Worm (Caenorhabditis elegans) whole organism, L4 larva: ENCODE results near the gene xol-1.

Source experiments
- D1046.2 ChIP-seq: fragments of 200-800 bp; sonication (Bioruptor generic); IDR thresholded peaks from 2 replicates; pipeline ENCODE4 v1.3.6; 2022; ENCODE audit warnings: missing genetic modification characterization, missing compliant biosample characterization
- F37D6.2 ChIP-seq: sonication (generic microtip); optimal IDR thresholded peaks from 2 replicates; lab custom pipeline; 2016; ENCODE audit warnings: mild to moderate bottlenecking, missing genetic modification characterization, missing compliant biosample characterization
- F49E8.2 ChIP-seq: sonication (generic microtip); optimal IDR thresholded peaks from 2 replicates; lab custom pipeline; 2016; ENCODE audit warnings: missing compliant biosample characterization, mild to moderate bottlenecking, missing genetic modification characterization, borderline replicate concordance
- R02D3.7 ChIP-seq: fragments of 150-350 bp; sonication (generic microtip); optimal IDR thresholded peaks from 3 replicates; lab custom pipeline; 2014; ENCODE audit warnings: missing biosample characterization, missing genetic modification characterization
- T20F7.1 ChIP-seq: fragments of 200-800 bp; sonication (Bioruptor generic); optimal IDR thresholded peaks from 2 replicates; lab custom pipeline; 2018; ENCODE audit warnings: mild to moderate bottlenecking, missing genetic modification characterization, missing compliant biosample characterization
- Y105C5A.15 ChIP-seq: fragments of 200-800 bp; sonication (Bioruptor generic); IDR thresholded peaks from 2 replicates; pipeline ENCODE4 v1.3.6; 2022; ENCODE audit warnings: missing genetic modification characterization, missing compliant biosample characterization
- Y75B8A.6 ChIP-seq: fragments of 200-800 bp; sonication (Bioruptor generic); IDR thresholded peaks from 2 replicates; pipeline ENCODE4 v1.3.6; 2022; ENCODE audit warnings: missing genetic modification reagents, missing genetic modification characterization, missing compliant biosample characterization
- ZK546.5 ChIP-seq, 2 experiments: sonication (generic microtip); optimal IDR thresholded peaks; 2 replicates each; lab custom pipeline; 2017; ENCODE audit warnings: missing biosample characterization in 2 of 2, missing genetic modification characterization in 2 of 2
- aha-1 ChIP-seq: fragments of 150-350 bp; peaks from one replicate; lab custom pipeline; 2014; ENCODE audit warnings: missing biosample characterization, missing genetic modification characterization
- ceh-28 ChIP-seq: fragments of 150-350 bp; optimal IDR thresholded peaks from 2 replicates; lab custom pipeline; 2014; ENCODE audit warnings: missing biosample characterization, missing genetic modification reagents, missing genetic modification characterization
- daf-12 ChIP-seq: fragments of 150-350 bp; optimal IDR thresholded peaks from 2 replicates; lab custom pipeline; 2014; ENCODE audit warnings: missing biosample characterization, missing genetic modification reagents, missing genetic modification characterization
- daf-16 ChIP-seq, 3 experiments: sonication (generic microtip); optimal IDR thresholded peaks; 2 replicates each; lab custom pipeline; 2016 to 2017; ENCODE audit warnings: missing genetic modification characterization in 3 of 3, missing genetic modification reagents in 3 of 3, mild to moderate bottlenecking in 2 of 3, missing compliant biosample characterization in 2 of 3, missing biosample characterization in 1 of 3, moderate library complexity in 1 of 3
- dmd-6 ChIP-seq: fragments of 200-800 bp; sonication (Bioruptor generic); IDR thresholded peaks from 2 replicates; pipeline ENCODE4 v1.3.6; 2022; ENCODE audit warnings: missing genetic modification reagents, missing genetic modification characterization, missing compliant biosample characterization
- dmd-9 ChIP-seq: fragments of 200-800 bp; sonication (Bioruptor generic); IDR thresholded peaks from 2 replicates; pipeline ENCODE4 v1.3.6; 2022; ENCODE audit warnings: missing genetic modification reagents, missing genetic modification characterization, missing compliant biosample characterization
- dpl-1 ChIP-seq: fragments of 150-350 bp; optimal IDR thresholded peaks from 2 replicates; lab custom pipeline; 2014; ENCODE audit warnings: missing biosample characterization, missing genetic modification reagents, missing genetic modification characterization
- duxl-1 ChIP-seq: sonication (generic microtip); optimal IDR thresholded peaks from 2 replicates; lab custom pipeline; 2016; ENCODE audit warnings: mild to moderate bottlenecking, missing genetic modification characterization, moderate library complexity, missing compliant biosample characterization; ENCODE audit not compliant: poor library complexity
- dve-1 ChIP-seq: sonication (generic microtip); optimal IDR thresholded peaks from 2 replicates; lab custom pipeline; 2017; ENCODE audit warnings: antibody characterized with exemption, mild to moderate bottlenecking, missing genetic modification characterization, missing compliant biosample characterization; ENCODE audit not compliant: insufficient read depth
- fkh-10 ChIP-seq: fragments of 150-350 bp; optimal IDR thresholded peaks from 2 replicates; lab custom pipeline; 2014; ENCODE audit warnings: missing biosample characterization, missing genetic modification reagents, missing genetic modification characterization
- hif-1 ChIP-seq, 2 experiments: sonication (generic microtip); optimal IDR thresholded peaks; 2 replicates each; lab custom pipeline; 2016 to 2017; ENCODE audit warnings: missing compliant biosample characterization in 2 of 2, missing genetic modification characterization in 2 of 2, missing genetic modification reagents in 2 of 2, missing genotype in 2 of 2, mild to moderate bottlenecking in 1 of 2
- hlh-11 ChIP-seq: fragments of 200-800 bp; sonication (Bioruptor generic); optimal IDR thresholded peaks from 2 replicates; lab custom pipeline; 2018; ENCODE audit warnings: mild to moderate bottlenecking, missing genetic modification characterization, missing compliant biosample characterization
- lin-1 ChIP-seq: fragments of 200-800 bp; sonication (Bioruptor generic); IDR thresholded peaks from 2 replicates; pipeline ENCODE4 v1.3.6; 2022; ENCODE audit warnings: missing genetic modification reagents, missing genetic modification characterization, missing compliant biosample characterization
- lin-15B ChIP-seq: fragments of 150-350 bp; sonication (generic microtip); optimal IDR thresholded peaks from 3 replicates; lab custom pipeline; 2014; ENCODE audit warnings: missing biosample characterization, missing genetic modification characterization
- lsy-2 ChIP-seq, 2 experiments: fragments of 150-350 bp in 1 of 2; sonication (generic microtip) in 1 of 2; optimal IDR thresholded peaks; 2 replicates each; lab custom pipeline; 2014 to 2017; ENCODE audit warnings: missing biosample characterization in 2 of 2, missing genetic modification characterization in 2 of 2
- madf-9 ChIP-seq: fragments of 200-800 bp; sonication (Bioruptor generic); conservative IDR thresholded peaks from 2 replicates; pipeline ENCODE4 v1.3.6; 2022; ENCODE audit warnings: missing genetic modification reagents, missing genetic modification characterization, missing compliant biosample characterization
- mep-1 ChIP-seq: fragments of 150-350 bp; sonication (generic microtip); optimal IDR thresholded peaks from 3 replicates; lab custom pipeline; 2014; ENCODE audit warnings: missing biosample characterization, missing genetic modification characterization
- nhr-102 ChIP-seq: sonication (generic microtip); optimal IDR thresholded peaks from 2 replicates; lab custom pipeline; 2016; ENCODE audit warnings: mild to moderate bottlenecking, missing genetic modification characterization, moderate library complexity, missing compliant biosample characterization
- nhr-11 ChIP-seq: fragments of 150-350 bp; optimal IDR thresholded peaks from 2 replicates; lab custom pipeline; 2014; ENCODE audit warnings: missing biosample characterization, missing genetic modification characterization
- nhr-111 ChIP-seq: fragments of 200-800 bp; sonication (Bioruptor generic); optimal IDR thresholded peaks from 2 replicates; lab custom pipeline; 2018; ENCODE audit warnings: mild to moderate bottlenecking, missing genetic modification characterization, missing compliant biosample characterization
- nhr-28 ChIP-seq: fragments of 150-350 bp; optimal IDR thresholded peaks from 2 replicates; lab custom pipeline; 2014; ENCODE audit warnings: missing biosample characterization, missing genetic modification characterization
- nhr-48 ChIP-seq: sonication (generic microtip); optimal IDR thresholded peaks from 2 replicates; lab custom pipeline; 2016; ENCODE audit warnings: mild to moderate bottlenecking, missing genetic modification characterization, missing compliant biosample characterization
- nhr-6 ChIP-seq: fragments of 150-350 bp; optimal IDR thresholded peaks from 2 replicates; lab custom pipeline; 2014; ENCODE audit warnings: missing biosample characterization, missing genetic modification characterization
- nhr-77 ChIP-seq: fragments of 150-350 bp; optimal IDR thresholded peaks from 2 replicates; lab custom pipeline; 2014; ENCODE audit warnings: missing biosample characterization, missing genetic modification characterization
- php-3 ChIP-seq: fragments of 200-800 bp; sonication (Bioruptor generic); IDR thresholded peaks from 2 replicates; pipeline ENCODE4 v1.3.6; 2022; ENCODE audit warnings: missing genetic modification reagents, missing genetic modification characterization, missing compliant biosample characterization
- pqm-1 ChIP-seq: sonication (generic microtip); optimal IDR thresholded peaks from 2 replicates; lab custom pipeline; 2017; ENCODE audit warnings: missing biosample characterization, missing genetic modification characterization
- snpc-1.2 ChIP-seq: fragments of 200-800 bp; sonication (Bioruptor generic); IDR thresholded peaks from 2 replicates; pipeline ENCODE4 v1.3.6; 2022; ENCODE audit warnings: missing genetic modification reagents, missing genetic modification characterization, missing compliant biosample characterization
- snpc-4 ChIP-seq: fragments of 150-350 bp; optimal IDR thresholded peaks from 2 replicates; lab custom pipeline; 2014; ENCODE audit warnings: missing biosample characterization, missing genetic modification characterization
- spr-1 ChIP-seq: sonication (generic microtip); optimal IDR thresholded peaks from 2 replicates; lab custom pipeline; 2016; ENCODE audit warnings: mild to moderate bottlenecking, missing genetic modification characterization, missing compliant biosample characterization
- unc-130 ChIP-seq: sonication (generic microtip); optimal IDR thresholded peaks from 2 replicates; lab custom pipeline; 2016; ENCODE audit warnings: missing genetic modification reagents, missing genetic modification characterization, missing compliant biosample characterization
- unc-39 ChIP-seq: sonication (generic microtip); optimal IDR thresholded peaks from 2 replicates; lab custom pipeline; 2017; ENCODE audit warnings: missing biosample characterization, missing genetic modification characterization
- unc-62 ChIP-seq, 3 experiments: fragments of 150-350 bp in 1 of 3; sonication (generic microtip); optimal IDR thresholded peaks in 2 of 3; peaks in 1 of 3; 1 replicate in 1 of 3; 2 replicates in 2 of 3; lab custom pipeline; 2014 to 2017; ENCODE audit warnings: missing biosample characterization in 3 of 3, missing genetic modification characterization in 3 of 3, missing genetic modification reagents in 3 of 3, missing genotype in 1 of 3
- ztf-11 ChIP-seq: fragments of 150-350 bp; optimal IDR thresholded peaks from 2 replicates; lab custom pipeline; 2014; ENCODE audit warnings: missing biosample characterization, missing genetic modification characterization
- ztf-7 ChIP-seq: fragments of 150-350 bp; optimal IDR thresholded peaks from 2 replicates; lab custom pipeline; 2014; ENCODE audit warnings: missing biosample characterization, missing genetic modification characterization

Gene xol-1

ce11 chrX:8074527-8074926 lies 33.4 kb downstream of the xol-1 start (continued):
- TF ChIP-seq unc-130 (GFP tag; lab: Kevin White, UChicago) (no peak), unc-39 (tag; lab: Kevin White, UChicago) (no peak), snpc-4 (tag; lab: Kevin White, UChicago) (no peak), ztf-7 (tag; lab: Kevin White, UChicago) (no peak), nhr-77 (no peak), snpc-1.2 (GFP tag; lab: Robert Waterston, UW) (no peak), F37D6.2 (tag; lab: Kevin White, UChicago) (no peak), dmd-6 (GFP tag; lab: Robert Waterston, UW) (peak; percentile 81), nhr-6 (tag; lab: Kevin White, UChicago) (no peak), unc-62 (GFP tag; optimal IDR thresholded peaks at IDR 0.05 in 1 of 2; lab: Kevin White, UChicago) (no peak), unc-62 (tag; optimal IDR thresholded peaks at IDR 0.05; lab: Kevin White, UChicago) (no peak), ceh-28 (tag; lab: Kevin White, UChicago) (no peak), nhr-28 (tag; lab: Kevin White, UChicago) (peak; percentile 55), ztf-11 (tag; lab: Kevin White, UChicago) (no peak), mep-1 (no peak), nhr-11 (tag; lab: Kevin White, UChicago) (no peak), lsy-2 (tag; optimal IDR thresholded peaks at IDR 0.05; lab: Kevin White, UChicago) (no peak), madf-9 (GFP tag; lab: Robert Waterston, UW) (no peak), lin-1 (GFP tag; lab: Robert Waterston, UW) (no peak), ZK546.5 (tag; optimal IDR thresholded peaks at IDR 0.05; lab: Kevin White, UChicago) (no peak), dve-1 (peak; percentile 65)

DNA sequence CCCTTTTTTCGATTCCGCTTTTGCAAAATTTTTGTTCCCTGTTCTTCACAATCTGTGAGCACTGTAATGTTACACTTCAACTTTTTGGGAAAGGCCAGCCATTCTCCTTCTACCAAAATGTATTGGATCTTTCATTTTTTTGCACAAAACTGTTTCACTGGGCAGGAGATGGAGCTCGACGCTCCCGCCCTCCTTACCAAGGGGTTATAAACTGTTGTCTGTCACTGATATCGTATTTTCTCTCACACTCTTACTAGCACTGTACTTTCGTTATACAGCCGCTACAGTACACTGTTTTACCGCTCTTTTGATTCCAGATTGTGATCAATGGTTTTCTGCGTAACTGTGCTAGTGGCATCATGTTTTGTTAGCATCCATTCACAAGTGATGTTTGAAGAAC lies 36.6 kb downstream of the xol-1 start, which contains the start of gene C46F2.1:
Gene C46F2.1 (plus strand): TSS at position 301 of the 400 bp plus-strand sequence.
- TF ChIP-seq hlh-11 (tag; lab: Kevin White, UChicago): peak; percentile 9
- TF ChIP-seq R02D3.7 (tag; lab: Kevin White, UChicago): no peak
- no peak for TF ChIP-seq daf-16 (GFP tag; optimal IDR thresholded peaks at IDR 0.05; lab: Kevin White, UChicago)
- TF ChIP-seq daf-16 (tag; optimal IDR thresholded peaks at IDR 0.05; lab: Kevin White, UChicago): peak; percentile 30
- peak; percentile 45 for TF ChIP-seq dve-1

DNA sequence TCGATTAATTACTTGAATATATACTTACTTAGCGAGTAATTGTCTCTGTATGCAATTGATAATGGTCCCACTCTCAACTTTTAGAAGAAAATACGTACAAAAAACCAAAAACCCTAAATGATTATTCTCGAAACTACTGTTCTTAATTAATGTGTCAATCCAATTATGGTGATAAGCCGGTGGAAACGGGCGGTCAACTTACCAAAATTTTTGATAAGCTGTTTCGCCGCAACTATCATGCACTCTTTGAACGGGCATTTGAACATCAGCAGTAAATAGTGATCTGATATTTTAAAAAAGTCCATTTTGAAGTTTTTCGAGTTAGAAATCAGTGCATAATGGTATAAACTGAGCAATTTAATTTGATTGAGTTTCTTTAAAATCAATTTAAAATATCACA lies 37.3 kb downstream of the xol-1 start:
- no peak for TF ChIP-seq daf-12 (tag; lab: Kevin White, UChicago)
- peak; percentile 29; the same call in 1 of the 2 replicates for TF ChIP-seq dmd-6 (GFP tag; lab: Robert Waterston, UW)
- peak; percentile 1 for TF ChIP-seq aha-1 (tag; lab: Kevin White, UChicago)
- peak; percentile 24 for TF ChIP-seq pqm-1
- TF ChIP-seq lin-15B (tag; lab: Kevin White, UChicago): no peak
- TF ChIP-seq duxl-1: no peak
- TF ChIP-seq nhr-28 (tag; lab: Kevin White, UChicago): peak; percentile 54
- peak; percentile 13 for TF ChIP-seq dve-1

- TF ChIP-seq pqm-1 (peak; percentile 52), Y105C5A.15 (no peak), Y75B8A.6 (GFP tag; lab: Robert Waterston, UW) (0 out of 2 replicates have a peak, but pooled peaks have one; percentile 48), nhr-111 (no peak), php-3 (0 out of 2 replicates have a peak, but pooled peaks have one; percentile 17), hif-1 (tag; optimal IDR thresholded peaks at IDR 0.05; lab: Kevin White, UChicago) (peak in 1 of 2 experiments; percentile 37), dve-1 (peak; percentile 55), unc-62 (GFP tag; optimal IDR thresholded peaks at IDR 0.05 in 1 of 2; lab: Kevin White, UChicago) (peak in 1 of 2 experiments; percentile 7), unc-62 (tag; optimal IDR thresholded peaks at IDR 0.05; lab: Kevin White, UChicago) (no peak), hlh-11 (tag; lab: Kevin White, UChicago) (peak; percentile 23), dmd-6 (GFP tag; lab: Robert Waterston, UW) (0 out of 2 replicates have a peak, but pooled peaks have one; percentile 21), spr-1 (tag; lab: Kevin White, UChicago) (no peak), fkh-10 (GFP tag; lab: Kevin White, UChicago) (no peak), nhr-48 (tag; lab: Kevin White, UChicago) (no peak), ceh-28 (tag; lab: Kevin White, UChicago) (no peak), daf-16 (GFP tag; optimal IDR thresholded peaks at IDR 0.05; lab: Kevin White, UChicago) (no peak), daf-16 (tag; optimal IDR thresholded peaks at IDR 0.05; lab: Kevin White, UChicago) (peak; percentile 81), D1046.2 (GFP tag; lab: Robert Waterston, UW) (no peak), dpl-1 (GFP tag; lab: Kevin White, UChicago) (no peak), F49E8.2 (tag; lab: Kevin White, UChicago) (no peak), nhr-102 (tag; lab: Kevin White, UChicago) (no peak), T20F7.1 (GFP tag; lab: Kevin White, UChicago) (no peak), daf-12 (tag; lab: Kevin White, UChicago) (no peak), aha-1 (tag; lab: Kevin White, UChicago) (peak; percentile 71), dmd-9 (GFP tag; lab: Robert Waterston, UW) (no peak)
These were observed 37.8 kb downstream of the xol-1 start for ce11 chrX:8078899-8079298.
